Worm (Caenorhabditis elegans): ENCODE results near the gene pqn-94.

Gene pqn-94

ce11 chrV:20266992-20267391 lies 12.7 kb downstream of the pqn-94 start, which contains the start of gene mdt-17:
mdt-17 (minus strand) TSS chrV:20267247.
- TF ChIP-seq tlf-1 (GFP tag; optimal IDR thresholded peaks at IDR 0.05), result peak; percentile 47
- TF ChIP-seq egrh-3 (GFP tag; IDR thresholded peaks at IDR 0.05), result no peak
- TF ChIP-seq ceh-27 (GFP tag; optimal IDR thresholded peaks at IDR 0.05), result no peak
- no peak for TF ChIP-seq bed-2 (GFP tag; IDR thresholded peaks at IDR 0.05)
- TF ChIP-seq hlh-26 (GFP tag; conservative IDR thresholded peaks at IDR 0.05), result no peak
- no peak for TF ChIP-seq let-607 (tag; optimal IDR thresholded peaks at IDR 0.05)
- TF ChIP-seq madf-6 (GFP tag; IDR thresholded peaks at IDR 0.05), result peak; percentile 61
- peak; percentile 62; the same call in 1 of the 2 replicates for TF ChIP-seq attf-6 (GFP tag; IDR thresholded peaks at IDR 0.05)
- 0 out of 2 replicates have a peak, but pooled peaks have one; percentile 54 for TF ChIP-seq Y79H2A.3 (GFP tag; conservative IDR thresholded peaks at IDR 0.05)
- TF ChIP-seq egl-18 (GFP tag; IDR thresholded peaks at IDR 0.05), result no peak
- TF ChIP-seq dpl-1 (GFP tag; optimal IDR thresholded peaks at IDR 0.05), result no peak
- peak; percentile 67 for TF ChIP-seq F52B5.7 (tag; optimal IDR thresholded peaks at IDR 0.05)
- no peak for TF ChIP-seq F22D6.2 (tag; optimal IDR thresholded peaks at IDR 0.05)
- TF ChIP-seq madf-10 (tag; optimal IDR thresholded peaks at IDR 0.05), result no peak
- no peak for TF ChIP-seq C06A6.2 (GFP tag; conservative IDR thresholded peaks at IDR 0.05)
- TF ChIP-seq lir-1 (GFP tag; conservative IDR thresholded peaks at IDR 0.05), result no peak
- TF ChIP-seq rec-8 (tag; optimal IDR thresholded peaks at IDR 0.05), result no peak
- TF ChIP-seq sptf-2 (GFP tag; optimal IDR thresholded peaks at IDR 0.05), result no peak
- no peak for TF ChIP-seq mel-28 (tag; optimal IDR thresholded peaks at IDR 0.05; ENCODE audit: borderline replicate concordance)
- no peak for TF ChIP-seq tbp1 (GFP tag; optimal IDR thresholded peaks at IDR 0.05)
- TF ChIP-seq nhr-90 (tag; optimal IDR thresholded peaks at IDR 0.05), result no peak
- TF ChIP-seq hmg-1.2 (GFP tag; IDR thresholded peaks at IDR 0.05), result no peak; the same call in 1 of the 2 replicates
- no peak for TF ChIP-seq sea-2 (GFP tag; IDR thresholded peaks at IDR 0.05)
- no peak for TF ChIP-seq zfh-2 (GFP tag; conservative IDR thresholded peaks at IDR 0.05)
- TF ChIP-seq unc-62 (GFP tag; optimal IDR thresholded peaks at IDR 0.05), result no peak
- no peak for TF ChIP-seq efl-1 (GFP tag; optimal IDR thresholded peaks at IDR 0.05)
- TF ChIP-seq nhr-80 (tag; optimal IDR thresholded peaks at IDR 0.05), result no peak
- no peak for TF ChIP-seq Y53F4B.3 (GFP tag; IDR thresholded peaks at IDR 0.05)
- no peak for TF ChIP-seq K11D2.4 (GFP tag; IDR thresholded peaks at IDR 0.05)
- TF ChIP-seq mes-4 (tag; optimal IDR thresholded peaks at IDR 0.05), result no peak
- no peak for TF ChIP-seq him-1 (tag; optimal IDR thresholded peaks at IDR 0.05)
- TF ChIP-seq mxl-1 (tag; optimal IDR thresholded peaks at IDR 0.05), result no peak
- no peak for TF ChIP-seq T07F8.4 (tag; optimal IDR thresholded peaks at IDR 0.05)
- no peak for TF ChIP-seq pbrm-1 (GFP tag; IDR thresholded peaks at IDR 0.05)
- TF ChIP-seq cebp-2 (GFP tag; IDR thresholded peaks at IDR 0.05), result 0 out of 2 replicates have a peak, but pooled peaks have one; percentile 40
- no peak for TF ChIP-seq cebp-1 (GFP tag; IDR thresholded peaks at IDR 0.05)
- no peak for TF ChIP-seq cebp-1 (tag; optimal IDR thresholded peaks at IDR 0.05)
- 0 out of 2 replicates have a peak, but pooled peaks have one; percentile 36 for TF ChIP-seq C17E4.6 (GFP tag; IDR thresholded peaks at IDR 0.05)
- TF ChIP-seq xnd-1 (tag; optimal IDR thresholded peaks at IDR 0.05), result no peak
- TF ChIP-seq zim-3 (tag; optimal IDR thresholded peaks at IDR 0.05), result no peak
- TF ChIP-seq nfya-1 (tag; optimal IDR thresholded peaks at IDR 0.05; ENCODE audit: borderline replicate concordance, insufficient read depth), result no peak
- TF ChIP-seq nfyb-1 (GFP tag; IDR thresholded peaks at IDR 0.05), result peak; percentile 61; the same call in 1 of the 2 replicates
- no peak for TF ChIP-seq hmg-20 (GFP tag; IDR thresholded peaks at IDR 0.05)
- no peak for TF ChIP-seq lsy-27 (tag; optimal IDR thresholded peaks at IDR 0.05; ENCODE audit: borderline replicate concordance, insufficient read depth)
- no peak for TF ChIP-seq Y67H2A.10 (GFP tag; conservative IDR thresholded peaks at IDR 0.05)
- TF ChIP-seq F57A8.1 (GFP tag; optimal IDR thresholded peaks at IDR 0.05), result no peak
- TF ChIP-seq ceh-58 (GFP tag; IDR thresholded peaks at IDR 0.05), result no peak
- TF ChIP-seq lin-26 (GFP tag; IDR thresholded peaks at IDR 0.05), result peak; percentile 37; the same call in 1 of the 2 replicates
- TF ChIP-seq nfya-2 (GFP tag; IDR thresholded peaks at IDR 0.05), result 0 out of 2 replicates have a peak, but pooled peaks have one; percentile 8

Data from whole organism, young adult.